Fruit fly (Drosophila melanogaster): Measurements from ENCODE around the gene CG4896.

- TF ChIP-seq CrebA (GFP tag; optimal IDR thresholded peaks at IDR 0.05; ENCODE audit: borderline replicate concordance): no peak
- no peak for TF ChIP-seq Sp1 (GFP tag; optimal IDR thresholded peaks at IDR 0.05)
- TF ChIP-seq ey (GFP tag; optimal IDR thresholded peaks at IDR 0.05): no peak
- TF ChIP-seq N (GFP tag; optimal IDR thresholded peaks at IDR 0.05): no peak
- TF ChIP-seq pan (optimal IDR thresholded peaks at IDR 0.05): no peak
- no peak for TF ChIP-seq lola (GFP tag; optimal IDR thresholded peaks at IDR 0.05)
- peak; percentile 6 for TF ChIP-seq Myc (optimal IDR thresholded peaks at IDR 0.05)
- TF ChIP-seq dmrt93B (GFP tag; optimal IDR thresholded peaks at IDR 0.05): no peak
- TF ChIP-seq CG9705 (GFP tag; optimal IDR thresholded peaks at IDR 0.05): no peak
- no peak for TF ChIP-seq dsf (GFP tag; optimal IDR thresholded peaks at IDR 0.05; ENCODE audit: borderline replicate concordance)
Observed at dm6 chr2L:1211528-1211927, 34.0 kb downstream of the CG4896 start.
